Worm (Caenorhabditis elegans) whole organism, L4 larva: ENCODE results near the gene srh-74.
A peak's percentile ranks its signal among the peaks of the same experiment; 100 is the strongest.

ENCODE experiments used
- D1046.2 ChIP-seq: fragments of 200-800 bp; sonication (Bioruptor generic); IDR thresholded peaks from 2 replicates; pipeline ENCODE4 v1.3.6; 2022; ENCODE audit warnings: missing genetic modification characterization, missing compliant biosample characterization
- F44E2.7 ChIP-seq: fragments of 200-800 bp; sonication (Bioruptor generic); IDR thresholded peaks from 2 replicates; pipeline ENCODE4 v2.1.2; 2022; ENCODE audit warnings: missing genetic modification characterization, missing compliant biosample characterization
- T26A8.4 ChIP-seq: fragments of 200-800 bp; sonication (Bioruptor generic); IDR thresholded peaks from 2 replicates; pipeline ENCODE4 v1.3.6; 2022; ENCODE audit warnings: missing genetic modification characterization, missing compliant biosample characterization
- Y48G9A.11 ChIP-seq: fragments of 200-800 bp; sonication (Bioruptor generic); IDR thresholded peaks from 2 replicates; pipeline ENCODE4 v1.3.6; 2022; ENCODE audit warnings: missing genetic modification reagents, missing genetic modification characterization, missing compliant biosample characterization
- Y5F2A.4 ChIP-seq: fragments of 200-800 bp; sonication (Bioruptor generic); optimal IDR thresholded peaks from 2 replicates; lab custom pipeline; 2018; ENCODE audit warnings: mild to moderate bottlenecking, missing genetic modification characterization, missing compliant biosample characterization
- ZK546.5 ChIP-seq, 2 experiments: sonication (generic microtip); optimal IDR thresholded peaks; 2 replicates each; lab custom pipeline; 2017; ENCODE audit warnings: missing biosample characterization in 2 of 2, missing genetic modification characterization in 2 of 2
- aha-1 ChIP-seq: fragments of 150-350 bp; peaks from one replicate; lab custom pipeline; 2014; ENCODE audit warnings: missing biosample characterization, missing genetic modification characterization
- aly-2 ChIP-seq: sonication (generic microtip); optimal IDR thresholded peaks from 2 replicates; lab custom pipeline; 2018; ENCODE audit warnings: missing biosample characterization, missing genetic modification characterization
- attf-4 ChIP-seq: sonication (generic microtip); optimal IDR thresholded peaks from 3 replicates; lab custom pipeline; 2017; ENCODE audit warnings: missing biosample characterization, missing genetic modification characterization
- ceh-20 ChIP-seq: fragments of 200-800 bp; sonication (Bioruptor generic); IDR thresholded peaks from 2 replicates; pipeline ENCODE4 v1.3.6; 2022; ENCODE audit warnings: missing genetic modification reagents, missing genetic modification characterization, missing compliant biosample characterization
- ceh-44 ChIP-seq: fragments of 200-800 bp; sonication (Bioruptor generic); IDR thresholded peaks from 2 replicates; pipeline ENCODE4 v1.3.6; 2022; ENCODE audit warnings: missing genetic modification reagents, missing genetic modification characterization, missing compliant biosample characterization
- ceh-82 ChIP-seq: sonication (generic microtip); optimal IDR thresholded peaks from 2 replicates; lab custom pipeline; 2017; ENCODE audit warnings: missing biosample characterization, missing genetic modification characterization
- ces-1 ChIP-seq: fragments of 150-350 bp; sonication (generic microtip); optimal IDR thresholded peaks from 4 replicates; lab custom pipeline; 2014; ENCODE audit warnings: missing biosample characterization, missing genetic modification reagents, missing genetic modification characterization
- daf-12 ChIP-seq: fragments of 150-350 bp; optimal IDR thresholded peaks from 2 replicates; lab custom pipeline; 2014; ENCODE audit warnings: missing biosample characterization, missing genetic modification reagents, missing genetic modification characterization
- daf-16 ChIP-seq, 3 experiments: sonication (generic microtip); optimal IDR thresholded peaks; 2 replicates each; lab custom pipeline; 2016 to 2017; ENCODE audit warnings: missing genetic modification characterization in 3 of 3, missing genetic modification reagents in 3 of 3, mild to moderate bottlenecking in 2 of 3, missing compliant biosample characterization in 2 of 3, missing biosample characterization in 1 of 3, moderate library complexity in 1 of 3
- daf-19 ChIP-seq: fragments of 200-800 bp; sonication (Bioruptor generic); conservative IDR thresholded peaks from 2 replicates; pipeline ENCODE4 v1.3.6; 2022; ENCODE audit warnings: missing genetic modification characterization, missing compliant biosample characterization
- daf-8 ChIP-seq: fragments of 200-800 bp; sonication (Bioruptor generic); IDR thresholded peaks from 2 replicates; pipeline ENCODE4 v1.3.6; 2022; ENCODE audit warnings: missing genetic modification characterization, missing compliant biosample characterization
- dmd-6 ChIP-seq: fragments of 200-800 bp; sonication (Bioruptor generic); IDR thresholded peaks from 2 replicates; pipeline ENCODE4 v1.3.6; 2022; ENCODE audit warnings: missing genetic modification reagents, missing genetic modification characterization, missing compliant biosample characterization
- dmd-8 ChIP-seq: fragments of 200-800 bp; sonication (Bioruptor generic); IDR thresholded peaks from 2 replicates; pipeline ENCODE4 v1.3.6; 2022; ENCODE audit warnings: missing genetic modification characterization, missing compliant biosample characterization
- dpl-1 ChIP-seq: fragments of 150-350 bp; optimal IDR thresholded peaks from 2 replicates; lab custom pipeline; 2014; ENCODE audit warnings: missing biosample characterization, missing genetic modification reagents, missing genetic modification characterization
- duxl-1 ChIP-seq: sonication (generic microtip); optimal IDR thresholded peaks from 2 replicates; lab custom pipeline; 2016; ENCODE audit warnings: mild to moderate bottlenecking, missing genetic modification characterization, moderate library complexity, missing compliant biosample characterization; ENCODE audit not compliant: poor library complexity
- fos-1 ChIP-seq: fragments of 150-350 bp; optimal IDR thresholded peaks from 2 replicates; lab custom pipeline; 2014; ENCODE audit warnings: missing biosample characterization, missing genetic modification characterization
- hlh-11 ChIP-seq: fragments of 200-800 bp; sonication (Bioruptor generic); optimal IDR thresholded peaks from 2 replicates; lab custom pipeline; 2018; ENCODE audit warnings: mild to moderate bottlenecking, missing genetic modification characterization, missing compliant biosample characterization
- hlh-30 ChIP-seq: sonication (generic microtip); optimal IDR thresholded peaks from 2 replicates; lab custom pipeline; 2017; ENCODE audit warnings: antibody characterized with exemption, mild to moderate bottlenecking, missing genetic modification characterization, missing compliant biosample characterization; ENCODE audit not compliant: insufficient read depth
- hmg-1.1 ChIP-seq: fragments of 200-800 bp; sonication (Bioruptor generic); IDR thresholded peaks from 2 replicates; pipeline ENCODE4 v1.3.6; 2022; ENCODE audit warnings: missing genetic modification reagents, missing genetic modification characterization, missing compliant biosample characterization
- lim-7 ChIP-seq: fragments of 200-800 bp; sonication (Bioruptor generic); IDR thresholded peaks from 2 replicates; pipeline ENCODE4 v1.3.6; 2022; ENCODE audit warnings: missing genetic modification characterization, missing compliant biosample characterization
- lin-1 ChIP-seq: fragments of 200-800 bp; sonication (Bioruptor generic); IDR thresholded peaks from 2 replicates; pipeline ENCODE4 v1.3.6; 2022; ENCODE audit warnings: missing genetic modification reagents, missing genetic modification characterization, missing compliant biosample characterization
- lin-15B ChIP-seq: fragments of 150-350 bp; sonication (generic microtip); optimal IDR thresholded peaks from 3 replicates; lab custom pipeline; 2014; ENCODE audit warnings: missing biosample characterization, missing genetic modification characterization
- lin-38 ChIP-seq: fragments of 200-800 bp; sonication (Bioruptor generic); IDR thresholded peaks from 2 replicates; pipeline ENCODE4 v1.3.6; 2022; ENCODE audit warnings: missing genetic modification reagents, missing genetic modification characterization, missing compliant biosample characterization
- lir-3 ChIP-seq: sonication (generic microtip); optimal IDR thresholded peaks from 2 replicates; lab custom pipeline; 2016; ENCODE audit warnings: mild to moderate bottlenecking, missing genetic modification characterization, missing compliant biosample characterization
- lsy-2 ChIP-seq, 2 experiments: fragments of 150-350 bp in 1 of 2; sonication (generic microtip) in 1 of 2; optimal IDR thresholded peaks; 2 replicates each; lab custom pipeline; 2014 to 2017; ENCODE audit warnings: missing biosample characterization in 2 of 2, missing genetic modification characterization in 2 of 2
- mep-1 ChIP-seq: fragments of 150-350 bp; sonication (generic microtip); optimal IDR thresholded peaks from 3 replicates; lab custom pipeline; 2014; ENCODE audit warnings: missing biosample characterization, missing genetic modification characterization
- mes-2 ChIP-seq: sonication (generic microtip); optimal IDR thresholded peaks from 2 replicates; lab custom pipeline; 2016; ENCODE audit warnings: missing genotype, mild to moderate bottlenecking, missing genetic modification characterization, missing compliant biosample characterization; ENCODE audit not compliant: poor library complexity, severe bottlenecking
- mxl-3 ChIP-seq: fragments of 200-800 bp; sonication (Bioruptor generic); optimal IDR thresholded peaks from 2 replicates; lab custom pipeline; 2018; ENCODE audit warnings: mild to moderate bottlenecking, missing genetic modification characterization, missing compliant biosample characterization
- nhr-102 ChIP-seq: sonication (generic microtip); optimal IDR thresholded peaks from 2 replicates; lab custom pipeline; 2016; ENCODE audit warnings: mild to moderate bottlenecking, missing genetic modification characterization, moderate library complexity, missing compliant biosample characterization
- nhr-28 ChIP-seq: fragments of 150-350 bp; optimal IDR thresholded peaks from 2 replicates; lab custom pipeline; 2014; ENCODE audit warnings: missing biosample characterization, missing genetic modification characterization
- nhr-42 ChIP-seq: fragments of 200-800 bp; sonication (Bioruptor generic); IDR thresholded peaks from 2 replicates; pipeline ENCODE4 v1.3.6; 2022; ENCODE audit warnings: missing genetic modification characterization, missing compliant biosample characterization
- nhr-48 ChIP-seq: sonication (generic microtip); optimal IDR thresholded peaks from 2 replicates; lab custom pipeline; 2016; ENCODE audit warnings: mild to moderate bottlenecking, missing genetic modification characterization, missing compliant biosample characterization
- nhr-6 ChIP-seq: fragments of 150-350 bp; optimal IDR thresholded peaks from 2 replicates; lab custom pipeline; 2014; ENCODE audit warnings: missing biosample characterization, missing genetic modification characterization
- nhr-77 ChIP-seq: fragments of 150-350 bp; optimal IDR thresholded peaks from 2 replicates; lab custom pipeline; 2014; ENCODE audit warnings: missing biosample characterization, missing genetic modification characterization
- php-3 ChIP-seq: fragments of 200-800 bp; sonication (Bioruptor generic); IDR thresholded peaks from 2 replicates; pipeline ENCODE4 v1.3.6; 2022; ENCODE audit warnings: missing genetic modification reagents, missing genetic modification characterization, missing compliant biosample characterization
- rbr-2 ChIP-seq: sonication (generic microtip); optimal IDR thresholded peaks from 2 replicates; lab custom pipeline; 2016; ENCODE audit warnings: missing genotype, missing genetic modification characterization, missing compliant biosample characterization
- set-16 ChIP-seq: fragments of 200-800 bp; sonication (Bioruptor generic); IDR thresholded peaks from 2 replicates; pipeline ENCODE4 v1.3.6; 2022; ENCODE audit warnings: missing genetic modification reagents, missing genetic modification characterization, missing compliant biosample characterization
- snpc-1.2 ChIP-seq: fragments of 200-800 bp; sonication (Bioruptor generic); IDR thresholded peaks from 2 replicates; pipeline ENCODE4 v1.3.6; 2022; ENCODE audit warnings: missing genetic modification reagents, missing genetic modification characterization, missing compliant biosample characterization
- snpc-4 ChIP-seq: fragments of 150-350 bp; optimal IDR thresholded peaks from 2 replicates; lab custom pipeline; 2014; ENCODE audit warnings: missing biosample characterization, missing genetic modification characterization
- tag-97 ChIP-seq: fragments of 200-800 bp; sonication (Bioruptor generic); IDR thresholded peaks from 2 replicates; pipeline ENCODE4 v1.3.6; 2022; ENCODE audit warnings: missing genetic modification characterization, missing compliant biosample characterization
- unc-130 ChIP-seq: sonication (generic microtip); optimal IDR thresholded peaks from 2 replicates; lab custom pipeline; 2016; ENCODE audit warnings: missing genetic modification reagents, missing genetic modification characterization, missing compliant biosample characterization
- unc-39 ChIP-seq: sonication (generic microtip); optimal IDR thresholded peaks from 2 replicates; lab custom pipeline; 2017; ENCODE audit warnings: missing biosample characterization, missing genetic modification characterization
- unc-62 ChIP-seq, 3 experiments: fragments of 150-350 bp in 1 of 3; sonication (generic microtip); optimal IDR thresholded peaks in 2 of 3; peaks in 1 of 3; 1 replicate in 1 of 3; 2 replicates in 2 of 3; lab custom pipeline; 2014 to 2017; ENCODE audit warnings: missing biosample characterization in 3 of 3, missing genetic modification characterization in 3 of 3, missing genetic modification reagents in 3 of 3, missing genotype in 1 of 3
- zfp-3 ChIP-seq: fragments of 200-800 bp; sonication (Bioruptor generic); conservative IDR thresholded peaks from 2 replicates; pipeline ENCODE4 v1.3.6; 2022; ENCODE audit warnings: missing genetic modification reagents, missing genetic modification characterization, missing compliant biosample characterization
- zip-11 ChIP-seq: fragments of 200-800 bp; sonication (Bioruptor generic); IDR thresholded peaks from 2 replicates; pipeline ENCODE4 v1.3.6; 2022; ENCODE audit warnings: missing genetic modification characterization, missing compliant biosample characterization
- ztf-11 ChIP-seq: fragments of 150-350 bp; optimal IDR thresholded peaks from 2 replicates; lab custom pipeline; 2014; ENCODE audit warnings: missing biosample characterization, missing genetic modification characterization

srh-74 gene

DNA sequence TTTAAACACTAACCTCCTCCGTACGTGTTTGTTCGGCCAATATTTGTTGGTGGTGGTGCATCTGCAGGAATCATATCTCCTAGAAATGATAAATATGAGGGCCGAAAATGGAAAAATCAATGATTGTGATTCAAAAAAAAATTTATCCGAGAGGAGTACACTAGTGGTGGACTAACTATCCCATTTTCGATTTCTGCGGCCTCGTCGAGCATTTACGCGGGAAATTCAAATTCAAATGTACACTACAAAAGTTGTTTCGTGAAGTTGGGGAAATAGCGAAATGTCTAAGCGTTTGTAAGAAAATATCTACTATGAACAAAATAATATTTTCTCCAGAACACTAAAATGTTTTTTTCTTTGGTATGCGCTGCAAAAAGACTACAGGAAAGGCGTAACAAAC is 19.3 kb downstream of the srh-74 start (continued):
- TF ChIP-seq ZK546.5 (tag; optimal IDR thresholded peaks at IDR 0.05; lab: Kevin White, UChicago), result no peak
- no peak for TF ChIP-seq lin-15B (tag; lab: Kevin White, UChicago)
- no peak for TF ChIP-seq T26A8.4 (GFP tag; lab: Robert Waterston, UW)
- no peak for TF ChIP-seq attf-4 (tag; lab: Kevin White, UChicago)
- no peak for TF ChIP-seq unc-39
- peak; percentile 88 for TF ChIP-seq unc-130
- no peak for TF ChIP-seq ceh-82 (tag; lab: Kevin White, UChicago)
- no peak for TF ChIP-seq ztf-11 (tag; lab: Kevin White, UChicago)
- 0 out of 2 replicates have a peak, but pooled peaks have one; percentile 49 for TF ChIP-seq zfp-3 (GFP tag; lab: Robert Waterston, UW)
- no peak for TF ChIP-seq unc-62 (GFP tag; optimal IDR thresholded peaks at IDR 0.05 in 1 of 2; lab: Kevin White, UChicago)
- no peak for TF ChIP-seq unc-62 (tag; optimal IDR thresholded peaks at IDR 0.05; lab: Kevin White, UChicago)
- TF ChIP-seq fos-1 (tag; lab: Kevin White, UChicago), result no peak
- no peak for TF ChIP-seq daf-12 (tag; lab: Kevin White, UChicago)
- TF ChIP-seq lin-38 (GFP tag; lab: Robert Waterston, UW), result peak; percentile 69
- no peak for TF ChIP-seq daf-8 (GFP tag; lab: Robert Waterston, UW)
- no peak for TF ChIP-seq Y48G9A.11
- peak; percentile 95 for TF ChIP-seq dpl-1 (GFP tag; lab: Kevin White, UChicago)
- TF ChIP-seq dmd-8 (GFP tag; lab: Robert Waterston, UW), result no peak
- TF ChIP-seq ceh-44 (GFP tag; lab: Robert Waterston, UW), result no peak
- TF ChIP-seq ces-1 (GFP tag; lab: Kevin White, UChicago), result no peak
- TF ChIP-seq mxl-3 (GFP tag; lab: Kevin White, UChicago), result peak; percentile 6
- TF ChIP-seq set-16 (GFP tag; lab: Robert Waterston, UW), result no peak
- no peak for TF ChIP-seq D1046.2
- TF ChIP-seq zip-11 (GFP tag; lab: Robert Waterston, UW), result no peak
- TF ChIP-seq mep-1 (tag; lab: Kevin White, UChicago), result peak; percentile 24
- no peak; the same call in 1 of the 2 replicates for TF ChIP-seq dmd-6 (GFP tag; lab: Robert Waterston, UW)
- peak; percentile 39 for TF ChIP-seq rbr-2 (tag; lab: Kevin White, UChicago)
- peak; percentile 68 for TF ChIP-seq duxl-1
- TF ChIP-seq ceh-20 (GFP tag; lab: Robert Waterston, UW), result no peak
- peak; percentile 46 for TF ChIP-seq nhr-6 (tag; lab: Kevin White, UChicago)
- TF ChIP-seq lim-7 (GFP tag; lab: Robert Waterston, UW), result no peak
- TF ChIP-seq nhr-28 (tag; lab: Kevin White, UChicago), result peak; percentile 33
- peak; percentile 2 for TF ChIP-seq hlh-11 (tag; lab: Kevin White, UChicago)
- TF ChIP-seq tag-97 (GFP tag; lab: Robert Waterston, UW), result no peak
- no peak for TF ChIP-seq lir-3 (tag; lab: Kevin White, UChicago)
- TF ChIP-seq hlh-30 (tag; lab: Kevin White, UChicago), result peak; percentile 14
- TF ChIP-seq aha-1 (tag; lab: Kevin White, UChicago), result no peak
- no peak for TF ChIP-seq nhr-48 (tag; lab: Kevin White, UChicago)
- TF ChIP-seq php-3 (GFP tag; lab: Robert Waterston, UW), result no peak
- no peak for TF ChIP-seq F44E2.7 (GFP tag; lab: Robert Waterston, UW)
- TF ChIP-seq lsy-2 (tag; optimal IDR thresholded peaks at IDR 0.05; lab: Kevin White, UChicago), result peak in 1 of 2 experiments; percentile 70
- TF ChIP-seq snpc-1.2, result no peak
- TF ChIP-seq nhr-102, result no peak
- no peak for TF ChIP-seq daf-16 (GFP tag; optimal IDR thresholded peaks at IDR 0.05; lab: Kevin White, UChicago)
- TF ChIP-seq daf-16 (tag; optimal IDR thresholded peaks at IDR 0.05; lab: Kevin White, UChicago), result peak; percentile 29
- no peak for TF ChIP-seq snpc-4 (tag; lab: Kevin White, UChicago)
- TF ChIP-seq hmg-1.1, result no peak
- TF ChIP-seq nhr-77 (tag; lab: Kevin White, UChicago), result no peak
- no peak for TF ChIP-seq lin-1 (GFP tag; lab: Robert Waterston, UW)
- TF ChIP-seq Y5F2A.4 (GFP tag; lab: Kevin White, UChicago), result no peak
- TF ChIP-seq mes-2, result peak; percentile 97
- TF ChIP-seq daf-19 (GFP tag; lab: Robert Waterston, UW), result no peak
- TF ChIP-seq aly-2 (tag; lab: Kevin White, UChicago), result no peak
- TF ChIP-seq nhr-42 (GFP tag; lab: Robert Waterston, UW), result no peak
